Worm (Caenorhabditis elegans) whole organism, early embryonic: Measurements from ENCODE around the gene cox-11.

Experiments used
- F13C5.2 ChIP-seq: sonication (generic microtip); optimal IDR thresholded peaks from 2 replicates; lab custom pipeline; 2017; ENCODE audit warnings: mild to moderate bottlenecking, missing genetic modification characterization, inconsistent platforms, missing compliant biosample characterization
- ama-1 ChIP-seq: fragments of 150-350 bp; optimal IDR thresholded peaks from 2 replicates; lab custom pipeline; 2014
- ceh-13 ChIP-seq: fragments of 200-800 bp; sonication (Bioruptor generic); optimal IDR thresholded peaks from 2 replicates; lab custom pipeline; 2018; ENCODE audit warnings: mild to moderate bottlenecking, missing genetic modification characterization, missing compliant biosample characterization
- ceh-36 ChIP-seq: sonication (generic microtip); optimal IDR thresholded peaks from 2 replicates; lab custom pipeline; 2016; ENCODE audit warnings: missing genetic modification characterization, inconsistent platforms, missing compliant biosample characterization
- ets-7 ChIP-seq: sonication (generic microtip); optimal IDR thresholded peaks from 2 replicates; lab custom pipeline; 2016; ENCODE audit warnings: missing genotype, missing genetic modification characterization, missing compliant biosample characterization
- flt-1 ChIP-seq: fragments of 200-800 bp; sonication (Bioruptor generic); IDR thresholded peaks from 2 replicates; pipeline ENCODE4 v1.3.6; 2022; ENCODE audit warnings: missing genetic modification characterization, missing compliant biosample characterization
- hmg-4 ChIP-seq: fragments of 200-800 bp; sonication (Bioruptor generic); optimal IDR thresholded peaks from 2 replicates; lab custom pipeline; 2018; ENCODE audit warnings: mild to moderate bottlenecking, missing genetic modification characterization, missing compliant biosample characterization
- hnd-1 ChIP-seq: sonication (generic microtip); optimal IDR thresholded peaks from 2 replicates; lab custom pipeline; 2016; ENCODE audit warnings: missing genetic modification characterization, missing compliant biosample characterization
- pes-1 ChIP-seq: fragments of 200-800 bp; sonication (Bioruptor generic); IDR thresholded peaks from 2 replicates; pipeline ENCODE4 v1.3.6; 2022; ENCODE audit warnings: missing genetic modification reagents, missing genetic modification characterization, missing compliant biosample characterization
- scrt-1 ChIP-seq: fragments of 200-800 bp; sonication (Bioruptor generic); IDR thresholded peaks from 2 replicates; pipeline ENCODE4 v1.3.6; 2022; ENCODE audit warnings: missing genetic modification characterization, missing compliant biosample characterization
- tbx-11 ChIP-seq: fragments of 200-800 bp; sonication (Bioruptor generic); IDR thresholded peaks from 2 replicates; pipeline ENCODE4 v1.3.6; 2022; ENCODE audit warnings: missing genetic modification characterization, missing compliant biosample characterization
- tbx-37 ChIP-seq: fragments of 200-800 bp; sonication (Bioruptor generic); conservative IDR thresholded peaks from 2 replicates; pipeline ENCODE4 v1.3.6; 2022; ENCODE audit warnings: missing genetic modification reagents, missing genetic modification characterization, missing compliant biosample characterization

DNA sequence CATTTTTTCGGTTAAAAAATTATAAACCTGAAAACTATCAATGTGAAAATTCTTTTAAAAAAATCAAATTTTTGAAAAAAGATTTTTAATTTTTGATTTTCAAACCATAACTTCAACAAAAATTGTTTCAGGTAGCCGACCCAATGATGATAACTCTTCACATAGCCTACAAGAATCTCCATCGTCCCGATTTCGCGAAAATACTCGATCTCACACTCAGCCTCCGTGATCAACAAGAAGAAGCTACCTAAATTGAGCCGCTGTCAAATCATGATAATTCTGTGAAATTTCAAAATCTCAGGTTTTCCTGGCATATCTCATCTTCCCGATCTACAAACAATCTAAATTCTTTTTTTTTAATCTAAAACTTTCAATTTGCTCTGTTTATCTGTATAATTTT lies 6.1 kb downstream of the cox-11 start:
- no peak for TF ChIP-seq ceh-36 (tag; lab: Kevin White, UChicago)
- no peak for TF ChIP-seq hnd-1 (tag; lab: Kevin White, UChicago)
- no peak for TF ChIP-seq flt-1 (GFP tag; lab: Robert Waterston, UW)
- TF ChIP-seq tbx-37 (GFP tag; lab: Robert Waterston, UW), result no peak
- TF ChIP-seq F13C5.2, result no peak
- TF ChIP-seq ceh-13 (GFP tag; lab: Kevin White, UChicago), result no peak
- no peak for TF ChIP-seq ets-7
- no peak for TF ChIP-seq ama-1 (lab: Kevin White, UChicago)
- TF ChIP-seq tbx-11, result no peak
- no peak for TF ChIP-seq scrt-1 (GFP tag; lab: Robert Waterston, UW)
- no peak for TF ChIP-seq pes-1
- TF ChIP-seq hmg-4 (GFP tag; lab: Kevin White, UChicago), result no peak
